Fruit fly (Drosophila melanogaster) whole organism, adult: ENCODE results near the gene Enoph.

ENCODE experiments used
- CG11617 ChIP-seq: fragments of 200-800 bp; sonication (Bioruptor generic); optimal IDR thresholded peaks from 2 replicates; lab custom pipeline; 2017; ENCODE audit warnings: mild to moderate bottlenecking, missing biosample characterization, missing genetic modification reagents, missing genetic modification characterization
- CG12768 ChIP-seq: fragments of 200-800 bp; sonication (Bioruptor generic); optimal IDR thresholded peaks from 2 replicates; lab custom pipeline; 2017; ENCODE audit warnings: missing biosample characterization, missing genetic modification characterization, mild to moderate bottlenecking, moderate library complexity, missing genetic modification reagents
- CG14711 ChIP-seq: fragments of 200-800 bp; sonication (Bioruptor generic); optimal IDR thresholded peaks from 2 replicates; lab custom pipeline; 2018; ENCODE audit warnings: missing biosample characterization, mild to moderate bottlenecking, missing genetic modification characterization, moderate library complexity
- CG1620 ChIP-seq: fragments of 200-800 bp; sonication (Bioruptor generic); optimal IDR thresholded peaks from 2 replicates; lab custom pipeline; 2016; ENCODE audit warnings: missing biosample characterization, missing genetic modification characterization
- CG33017 ChIP-seq: fragments of 200-800 bp; sonication (Bioruptor generic); optimal IDR thresholded peaks from 2 replicates; lab custom pipeline; 2018; ENCODE audit warnings: missing biosample characterization, mild to moderate bottlenecking, missing genetic modification characterization, moderate library complexity
- CG5204 ChIP-seq: fragments of 200-800 bp; sonication (Bioruptor generic); optimal IDR thresholded peaks from 2 replicates; lab custom pipeline; 2016; ENCODE audit warnings: missing biosample characterization, missing genetic modification characterization
- CG7045 ChIP-seq: fragments of 200-800 bp; sonication (Bioruptor generic); optimal IDR thresholded peaks from 2 replicates; lab custom pipeline; 2017; ENCODE audit warnings: missing biosample characterization, mild to moderate bottlenecking, missing genetic modification characterization
- CG7101 ChIP-seq: fragments of 200-800 bp; sonication (Bioruptor generic); optimal IDR thresholded peaks from 2 replicates; lab custom pipeline; 2018; ENCODE audit warnings: missing biosample characterization, mild to moderate bottlenecking, missing genetic modification characterization, moderate library complexity
- Clk ChIP-seq: fragments of 200-800 bp; sonication (Bioruptor generic); optimal IDR thresholded peaks from 2 replicates; lab custom pipeline; 2017; ENCODE audit warnings: missing biosample characterization, missing genetic modification characterization
- Crg-1 ChIP-seq: fragments of 200-800 bp; sonication (Bioruptor generic); optimal IDR thresholded peaks from 2 replicates; lab custom pipeline; 2016; ENCODE audit warnings: missing biosample characterization, missing genetic modification characterization
- Hr96 ChIP-seq: fragments of 200-800 bp; sonication (Bioruptor generic); optimal IDR thresholded peaks from 2 replicates; lab custom pipeline; 2016; ENCODE audit warnings: missing biosample characterization, missing genetic modification characterization
- Mnt ChIP-seq: fragments of 200-800 bp; sonication (Bioruptor generic); optimal IDR thresholded peaks from 2 replicates; lab custom pipeline; 2016; ENCODE audit warnings: missing biosample characterization, mild to moderate bottlenecking, missing genetic modification characterization
- bab1 ChIP-seq: fragments of 200-800 bp; sonication (Bioruptor generic); optimal IDR thresholded peaks from 3 replicates; lab custom pipeline; 2019; ENCODE audit warnings: missing biosample characterization, mild to moderate bottlenecking, missing genetic modification characterization, moderate library complexity
- cic ChIP-seq: fragments of 200-800 bp; sonication (Bioruptor generic); optimal IDR thresholded peaks from 2 replicates; lab custom pipeline; 2017; ENCODE audit warnings: missing biosample characterization, mild to moderate bottlenecking, missing genetic modification characterization, moderate library complexity
- cnc ChIP-seq, 2 experiments: fragments of >200 bp; optimal IDR thresholded peaks; 2 replicates each; lab custom pipeline; 2017
- kay ChIP-seq: fragments of 200-800 bp; sonication (Bioruptor generic); peaks from one replicate; lab custom pipeline; 2016; ENCODE audit warnings: missing biosample characterization, missing genetic modification characterization, borderline replicate concordance
- ovo ChIP-seq: fragments of 200-800 bp; sonication (Bioruptor generic); optimal IDR thresholded peaks from 2 replicates; lab custom pipeline; 2016; ENCODE audit warnings: missing biosample characterization, missing genetic modification characterization
- pad ChIP-seq: fragments of 200-800 bp; sonication (Bioruptor generic); optimal IDR thresholded peaks from 3 replicates; lab custom pipeline; 2017; ENCODE audit warnings: missing biosample characterization, missing genetic modification characterization, mild to moderate bottlenecking, moderate library complexity, missing genetic modification reagents
- tj ChIP-seq: fragments of 200-800 bp; sonication (Bioruptor generic); optimal IDR thresholded peaks from 3 replicates; lab custom pipeline; 2017; ENCODE audit warnings: missing biosample characterization, mild to moderate bottlenecking, missing genetic modification characterization, moderate library complexity
- toe ChIP-seq: fragments of 200-800 bp; sonication (Bioruptor generic); optimal IDR thresholded peaks from 2 replicates; lab custom pipeline; 2016; ENCODE audit warnings: missing biosample characterization, missing genetic modification characterization

Enoph gene

dm6 chr3R:5246950-5247349, 9.5 kb downstream of the Enoph start:
- TF ChIP-seq cic (GFP tag; lab: Kevin White, UChicago), result no peak
- TF ChIP-seq CG1620 (GFP tag; lab: Kevin White, UChicago), result no peak
- TF ChIP-seq Clk (GFP tag; lab: Kevin White, UChicago), result no peak
- TF ChIP-seq Mnt (GFP tag; lab: Kevin White, UChicago), result no peak
- no peak for TF ChIP-seq Hr96 (GFP tag; lab: Kevin White, UChicago)
- TF ChIP-seq CG33017 (tag; lab: Kevin White, UChicago), result no peak
- no peak for TF ChIP-seq pad (GFP tag; lab: Kevin White, UChicago)
- TF ChIP-seq CG14711 (tag; lab: Kevin White, UChicago), result no peak
- TF ChIP-seq CG12768 (GFP tag; lab: Kevin White, UChicago), result no peak
- TF ChIP-seq cnc (optimal IDR thresholded peaks at IDR 0.05; lab: Kevin White, UChicago), result no peak
- TF ChIP-seq CG7045 (GFP tag; lab: Kevin White, UChicago), result no peak
- TF ChIP-seq CG7101 (tag; lab: Kevin White, UChicago), result no peak
- no peak for TF ChIP-seq Crg-1 (GFP tag; lab: Kevin White, UChicago)
- TF ChIP-seq bab1 (GFP tag; lab: Kevin White, UChicago), result no peak

- TF ChIP-seq Clk (GFP tag; lab: Kevin White, UChicago) (no peak), Crg-1 (GFP tag; lab: Kevin White, UChicago) (no peak), CG14711 (tag; lab: Kevin White, UChicago) (no peak), Hr96 (GFP tag; lab: Kevin White, UChicago) (no peak), CG7101 (tag; lab: Kevin White, UChicago) (no peak), CG1620 (GFP tag; lab: Kevin White, UChicago) (no peak), cnc (optimal IDR thresholded peaks at IDR 0.05; lab: Kevin White, UChicago) (no peak), ovo (GFP tag; lab: Kevin White, UChicago) (no peak), tj (no peak), bab1 (GFP tag; lab: Kevin White, UChicago) (no peak), CG5204 (no peak), Mnt (GFP tag; lab: Kevin White, UChicago) (no peak), CG33017 (tag; lab: Kevin White, UChicago) (no peak), CG12768 (GFP tag; lab: Kevin White, UChicago) (no peak), CG11617 (GFP tag; lab: Kevin White, UChicago) (no peak)
These were observed 15.8 kb downstream of the Enoph start, which contains the start of gene CG33293 for dm6 chr3R:5240721-5241120. CG33293 (minus strand) TSS chr3R:5240735.

DNA sequence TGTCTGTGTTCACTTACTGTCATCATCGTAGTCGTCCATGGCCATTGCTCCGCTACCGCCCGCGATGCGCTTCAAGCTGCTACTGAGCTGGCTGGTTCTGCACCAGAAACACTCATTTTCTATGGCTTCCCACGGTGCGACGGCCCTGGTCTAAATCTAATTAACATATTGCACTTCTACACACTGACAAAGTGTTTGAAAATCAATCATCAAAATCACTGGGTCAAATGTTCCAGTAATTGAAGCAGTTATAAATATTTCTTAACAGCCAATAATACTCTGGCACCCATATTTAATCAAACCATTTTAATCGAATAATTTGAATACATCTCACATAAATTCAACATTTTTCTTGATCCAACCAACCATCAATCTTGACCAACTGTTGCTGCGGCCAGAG, 19.3 kb downstream of the Enoph start, which contains the start of gene rtp:
Gene rtp, minus strand, starts transcription at position 101 of the 400 bp plus-strand sequence.
- no peak for TF ChIP-seq CG12768 (GFP tag; lab: Kevin White, UChicago)
- no peak for TF ChIP-seq CG5204
- no peak for TF ChIP-seq Hr96 (GFP tag; lab: Kevin White, UChicago)
- no peak for TF ChIP-seq ovo (GFP tag; lab: Kevin White, UChicago)
- no peak for TF ChIP-seq cnc (optimal IDR thresholded peaks at IDR 0.05; lab: Kevin White, UChicago)
- no peak for TF ChIP-seq pad (GFP tag; lab: Kevin White, UChicago)
- TF ChIP-seq CG7045 (GFP tag; lab: Kevin White, UChicago), result no peak

dm6 chr3R:5232197-5232607, 24.3 kb downstream of the Enoph start, which contains the start of the genes Kat60 and Mms19:
Kat60 (minus strand) TSS chr3R:5232209.
Mms19 (plus strand) TSS chr3R:5232543.
- no peak for TF ChIP-seq kay (GFP tag; lab: Kevin White, UChicago)
- peak; percentile 80 for TF ChIP-seq Mnt (GFP tag; lab: Kevin White, UChicago)
- TF ChIP-seq CG12768 (GFP tag; lab: Kevin White, UChicago), result peak; percentile 43
- TF ChIP-seq ovo (GFP tag; lab: Kevin White, UChicago), result peak; percentile 62
- peak; percentile 91 for TF ChIP-seq CG14711 (tag; lab: Kevin White, UChicago)
- TF ChIP-seq Clk (GFP tag; lab: Kevin White, UChicago), result peak; percentile 59
- TF ChIP-seq Crg-1 (GFP tag; lab: Kevin White, UChicago), result peak; percentile 17
- TF ChIP-seq CG1620 (GFP tag; lab: Kevin White, UChicago), result peak; percentile 86
- TF ChIP-seq tj, result peak; percentile 76
- no peak for TF ChIP-seq CG5204
- no peak for TF ChIP-seq Hr96 (GFP tag; lab: Kevin White, UChicago)
- TF ChIP-seq bab1 (GFP tag; lab: Kevin White, UChicago), result peak; percentile 32
- TF ChIP-seq pad (GFP tag; lab: Kevin White, UChicago), result peak; percentile 58
- TF ChIP-seq CG33017 (tag; lab: Kevin White, UChicago), result peak; percentile 44
- no peak for TF ChIP-seq cnc (optimal IDR thresholded peaks at IDR 0.05; lab: Kevin White, UChicago)
- peak; percentile 61 for TF ChIP-seq CG7101 (tag; lab: Kevin White, UChicago)
- peak; percentile 56 for TF ChIP-seq CG11617 (GFP tag; lab: Kevin White, UChicago)
- TF ChIP-seq CG7045 (GFP tag; lab: Kevin White, UChicago), result peak; percentile 64
- peak; percentile 93 for TF ChIP-seq toe (GFP tag; lab: Kevin White, UChicago)
- TF ChIP-seq cic (GFP tag; lab: Kevin White, UChicago), result no peak

dm6 chr3R:5231383-5232196, 24.9 kb downstream of the Enoph start:
- TF ChIP-seq cic (GFP tag; lab: Kevin White, UChicago), result no peak
- no peak for TF ChIP-seq Mnt (GFP tag; lab: Kevin White, UChicago)
- TF ChIP-seq CG14711 (tag; lab: Kevin White, UChicago), result no peak
- TF ChIP-seq tj, result peak; percentile 86
- peak; percentile 3 for TF ChIP-seq CG12768 (GFP tag; lab: Kevin White, UChicago)
